Worm (Caenorhabditis elegans) whole organism, L4 larva: Measurements from ENCODE around the gene cutl-17.

Experiments
- D1046.2 ChIP-seq: fragments of 200-800 bp; sonication (Bioruptor generic); IDR thresholded peaks from 2 replicates; pipeline ENCODE4 v1.3.6; 2022; ENCODE audit warnings: missing genetic modification characterization, missing compliant biosample characterization
- F44E2.7 ChIP-seq: fragments of 200-800 bp; sonication (Bioruptor generic); IDR thresholded peaks from 2 replicates; pipeline ENCODE4 v2.1.2; 2022; ENCODE audit warnings: missing genetic modification characterization, missing compliant biosample characterization
- F49E8.2 ChIP-seq: sonication (generic microtip); optimal IDR thresholded peaks from 2 replicates; lab custom pipeline; 2016; ENCODE audit warnings: missing compliant biosample characterization, mild to moderate bottlenecking, missing genetic modification characterization, borderline replicate concordance
- T20F7.1 ChIP-seq: fragments of 200-800 bp; sonication (Bioruptor generic); optimal IDR thresholded peaks from 2 replicates; lab custom pipeline; 2018; ENCODE audit warnings: mild to moderate bottlenecking, missing genetic modification characterization, missing compliant biosample characterization
- Y75B8A.6 ChIP-seq: fragments of 200-800 bp; sonication (Bioruptor generic); IDR thresholded peaks from 2 replicates; pipeline ENCODE4 v1.3.6; 2022; ENCODE audit warnings: missing genetic modification reagents, missing genetic modification characterization, missing compliant biosample characterization
- ZK337.2 ChIP-seq: fragments of 200-800 bp; sonication (Bioruptor generic); IDR thresholded peaks from 2 replicates; pipeline ENCODE4 v1.3.6; 2022; ENCODE audit warnings: missing genetic modification reagents, missing genetic modification characterization, missing compliant biosample characterization
- aha-1 ChIP-seq: fragments of 150-350 bp; peaks from one replicate; lab custom pipeline; 2014; ENCODE audit warnings: missing biosample characterization, missing genetic modification characterization
- arid-1 ChIP-seq: fragments of 200-800 bp; sonication (Bioruptor generic); conservative IDR thresholded peaks from 2 replicates; pipeline ENCODE4 v1.3.6; 2022; ENCODE audit warnings: missing genetic modification reagents, missing genetic modification characterization, missing compliant biosample characterization
- ceh-20 ChIP-seq: fragments of 200-800 bp; sonication (Bioruptor generic); IDR thresholded peaks from 2 replicates; pipeline ENCODE4 v1.3.6; 2022; ENCODE audit warnings: missing genetic modification reagents, missing genetic modification characterization, missing compliant biosample characterization
- ceh-82 ChIP-seq: sonication (generic microtip); optimal IDR thresholded peaks from 2 replicates; lab custom pipeline; 2017; ENCODE audit warnings: missing biosample characterization, missing genetic modification characterization
- ces-1 ChIP-seq: fragments of 150-350 bp; sonication (generic microtip); optimal IDR thresholded peaks from 4 replicates; lab custom pipeline; 2014; ENCODE audit warnings: missing biosample characterization, missing genetic modification reagents, missing genetic modification characterization
- daf-12 ChIP-seq: fragments of 150-350 bp; optimal IDR thresholded peaks from 2 replicates; lab custom pipeline; 2014; ENCODE audit warnings: missing biosample characterization, missing genetic modification reagents, missing genetic modification characterization
- daf-16 ChIP-seq, 3 experiments: sonication (generic microtip); optimal IDR thresholded peaks; 2 replicates each; lab custom pipeline; 2016 to 2017; ENCODE audit warnings: missing genetic modification characterization in 3 of 3, missing genetic modification reagents in 3 of 3, mild to moderate bottlenecking in 2 of 3, missing compliant biosample characterization in 2 of 3, missing biosample characterization in 1 of 3, moderate library complexity in 1 of 3
- dmd-8 ChIP-seq: fragments of 200-800 bp; sonication (Bioruptor generic); IDR thresholded peaks from 2 replicates; pipeline ENCODE4 v1.3.6; 2022; ENCODE audit warnings: missing genetic modification characterization, missing compliant biosample characterization
- dmd-9 ChIP-seq: fragments of 200-800 bp; sonication (Bioruptor generic); IDR thresholded peaks from 2 replicates; pipeline ENCODE4 v1.3.6; 2022; ENCODE audit warnings: missing genetic modification reagents, missing genetic modification characterization, missing compliant biosample characterization
- dpl-1 ChIP-seq: fragments of 150-350 bp; optimal IDR thresholded peaks from 2 replicates; lab custom pipeline; 2014; ENCODE audit warnings: missing biosample characterization, missing genetic modification reagents, missing genetic modification characterization
- duxl-1 ChIP-seq: sonication (generic microtip); optimal IDR thresholded peaks from 2 replicates; lab custom pipeline; 2016; ENCODE audit warnings: mild to moderate bottlenecking, missing genetic modification characterization, moderate library complexity, missing compliant biosample characterization; ENCODE audit not compliant: poor library complexity
- fos-1 ChIP-seq: fragments of 150-350 bp; optimal IDR thresholded peaks from 2 replicates; lab custom pipeline; 2014; ENCODE audit warnings: missing biosample characterization, missing genetic modification characterization
- gei-8 ChIP-seq: fragments of 200-800 bp; sonication (Bioruptor generic); optimal IDR thresholded peaks from 2 replicates; lab custom pipeline; 2018; ENCODE audit warnings: mild to moderate bottlenecking, missing genetic modification characterization, missing compliant biosample characterization
- hif-1 ChIP-seq, 2 experiments: sonication (generic microtip); optimal IDR thresholded peaks; 2 replicates each; lab custom pipeline; 2016 to 2017; ENCODE audit warnings: missing compliant biosample characterization in 2 of 2, missing genetic modification characterization in 2 of 2, missing genetic modification reagents in 2 of 2, missing genotype in 2 of 2, mild to moderate bottlenecking in 1 of 2
- jun-1 ChIP-seq: fragments of 150-350 bp; optimal IDR thresholded peaks from 2 replicates; lab custom pipeline; 2014; ENCODE audit warnings: missing biosample characterization, missing genetic modification reagents, missing genetic modification characterization
- lim-7 ChIP-seq: fragments of 200-800 bp; sonication (Bioruptor generic); IDR thresholded peaks from 2 replicates; pipeline ENCODE4 v1.3.6; 2022; ENCODE audit warnings: missing genetic modification characterization, missing compliant biosample characterization
- lin-1 ChIP-seq: fragments of 200-800 bp; sonication (Bioruptor generic); IDR thresholded peaks from 2 replicates; pipeline ENCODE4 v1.3.6; 2022; ENCODE audit warnings: missing genetic modification reagents, missing genetic modification characterization, missing compliant biosample characterization
- lin-13 ChIP-seq: fragments of 150-350 bp; optimal IDR thresholded peaks from 2 replicates; lab custom pipeline; 2014; ENCODE audit warnings: missing biosample characterization, missing genetic modification reagents, missing genetic modification characterization
- lin-15B ChIP-seq: fragments of 150-350 bp; sonication (generic microtip); optimal IDR thresholded peaks from 3 replicates; lab custom pipeline; 2014; ENCODE audit warnings: missing biosample characterization, missing genetic modification characterization
- lin-38 ChIP-seq: fragments of 200-800 bp; sonication (Bioruptor generic); IDR thresholded peaks from 2 replicates; pipeline ENCODE4 v1.3.6; 2022; ENCODE audit warnings: missing genetic modification reagents, missing genetic modification characterization, missing compliant biosample characterization
- lir-3 ChIP-seq: sonication (generic microtip); optimal IDR thresholded peaks from 2 replicates; lab custom pipeline; 2016; ENCODE audit warnings: mild to moderate bottlenecking, missing genetic modification characterization, missing compliant biosample characterization
- madf-9 ChIP-seq: fragments of 200-800 bp; sonication (Bioruptor generic); conservative IDR thresholded peaks from 2 replicates; pipeline ENCODE4 v1.3.6; 2022; ENCODE audit warnings: missing genetic modification reagents, missing genetic modification characterization, missing compliant biosample characterization
- mxl-2 ChIP-seq: fragments of 200-800 bp; sonication (Bioruptor generic); conservative IDR thresholded peaks from 2 replicates; pipeline ENCODE4 v1.3.6; 2022; ENCODE audit warnings: missing genetic modification reagents, missing genetic modification characterization, missing compliant biosample characterization
- nhr-237 ChIP-seq: sonication (generic microtip); optimal IDR thresholded peaks from 2 replicates; lab custom pipeline; 2017; ENCODE audit warnings: missing biosample characterization, missing genetic modification characterization
- nhr-28 ChIP-seq: fragments of 150-350 bp; optimal IDR thresholded peaks from 2 replicates; lab custom pipeline; 2014; ENCODE audit warnings: missing biosample characterization, missing genetic modification characterization
- nhr-42 ChIP-seq: fragments of 200-800 bp; sonication (Bioruptor generic); IDR thresholded peaks from 2 replicates; pipeline ENCODE4 v1.3.6; 2022; ENCODE audit warnings: missing genetic modification characterization, missing compliant biosample characterization
- php-3 ChIP-seq: fragments of 200-800 bp; sonication (Bioruptor generic); IDR thresholded peaks from 2 replicates; pipeline ENCODE4 v1.3.6; 2022; ENCODE audit warnings: missing genetic modification reagents, missing genetic modification characterization, missing compliant biosample characterization
- pqm-1 ChIP-seq: sonication (generic microtip); optimal IDR thresholded peaks from 2 replicates; lab custom pipeline; 2017; ENCODE audit warnings: missing biosample characterization, missing genetic modification characterization
- rbr-2 ChIP-seq: sonication (generic microtip); optimal IDR thresholded peaks from 2 replicates; lab custom pipeline; 2016; ENCODE audit warnings: missing genotype, missing genetic modification characterization, missing compliant biosample characterization
- sdz-12 ChIP-seq: fragments of 200-800 bp; sonication (Bioruptor generic); optimal IDR thresholded peaks from 2 replicates; lab custom pipeline; 2018; ENCODE audit warnings: mild to moderate bottlenecking, missing genetic modification characterization, missing compliant biosample characterization
- set-16 ChIP-seq: fragments of 200-800 bp; sonication (Bioruptor generic); IDR thresholded peaks from 2 replicates; pipeline ENCODE4 v1.3.6; 2022; ENCODE audit warnings: missing genetic modification reagents, missing genetic modification characterization, missing compliant biosample characterization
- spr-1 ChIP-seq: sonication (generic microtip); optimal IDR thresholded peaks from 2 replicates; lab custom pipeline; 2016; ENCODE audit warnings: mild to moderate bottlenecking, missing genetic modification characterization, missing compliant biosample characterization
- tag-97 ChIP-seq: fragments of 200-800 bp; sonication (Bioruptor generic); IDR thresholded peaks from 2 replicates; pipeline ENCODE4 v1.3.6; 2022; ENCODE audit warnings: missing genetic modification characterization, missing compliant biosample characterization
- unc-39 ChIP-seq: sonication (generic microtip); optimal IDR thresholded peaks from 2 replicates; lab custom pipeline; 2017; ENCODE audit warnings: missing biosample characterization, missing genetic modification characterization
- unc-62 ChIP-seq, 3 experiments: fragments of 150-350 bp in 1 of 3; sonication (generic microtip); optimal IDR thresholded peaks in 2 of 3; peaks in 1 of 3; 1 replicate in 1 of 3; 2 replicates in 2 of 3; lab custom pipeline; 2014 to 2017; ENCODE audit warnings: missing biosample characterization in 3 of 3, missing genetic modification characterization in 3 of 3, missing genetic modification reagents in 3 of 3, missing genotype in 1 of 3
- zag-1 ChIP-seq: fragments of 150-350 bp; optimal IDR thresholded peaks from 2 replicates; lab custom pipeline; 2014; ENCODE audit warnings: missing biosample characterization, missing genetic modification characterization
- ztf-7 ChIP-seq: fragments of 150-350 bp; optimal IDR thresholded peaks from 2 replicates; lab custom pipeline; 2014; ENCODE audit warnings: missing biosample characterization, missing genetic modification characterization

Gene cutl-17

DNA sequence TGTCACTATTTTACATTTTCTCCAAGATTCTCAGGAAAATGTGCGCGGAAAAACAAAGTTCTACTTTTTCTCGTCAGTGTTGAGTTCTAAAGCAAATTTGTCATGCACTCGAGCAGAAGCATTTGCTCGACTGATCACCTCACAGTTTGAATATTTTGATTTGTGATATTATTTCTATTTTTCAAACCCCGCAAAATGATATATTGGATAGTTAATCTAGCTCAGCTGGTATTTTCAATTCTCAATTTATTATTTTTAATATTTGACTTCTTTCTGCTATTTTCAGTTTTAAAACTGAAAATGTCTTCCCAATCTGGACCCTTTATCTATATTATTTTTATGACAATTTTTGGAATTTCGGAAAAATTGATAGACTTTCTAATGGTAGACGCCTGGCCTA is 34.2 kb downstream of the cutl-17 start, which contains the start of gene srxa-2:
srxa-2 (plus strand) TSS at position 301 of the 400 bp plus-strand sequence.
- TF ChIP-seq lin-13 (GFP tag; lab: Kevin White, UChicago): no peak
- TF ChIP-seq gei-8 (GFP tag; lab: Kevin White, UChicago): no peak
- TF ChIP-seq ztf-7 (tag; lab: Kevin White, UChicago): no peak
- no peak for TF ChIP-seq nhr-28
- TF ChIP-seq dmd-9 (GFP tag; lab: Robert Waterston, UW): no peak
- TF ChIP-seq aha-1: no peak
- TF ChIP-seq duxl-1 (tag; lab: Kevin White, UChicago): no peak
- no peak for TF ChIP-seq F49E8.2
- TF ChIP-seq dpl-1: no peak
- no peak for TF ChIP-seq unc-39 (tag; lab: Kevin White, UChicago)
- no peak for TF ChIP-seq set-16 (GFP tag; lab: Robert Waterston, UW)
- no peak for TF ChIP-seq nhr-42 (GFP tag; lab: Robert Waterston, UW)
- no peak for TF ChIP-seq zag-1
- no peak for TF ChIP-seq hif-1 (tag; optimal IDR thresholded peaks at IDR 0.05; lab: Kevin White, UChicago)
- TF ChIP-seq ces-1 (GFP tag; lab: Kevin White, UChicago): no peak
- no peak for TF ChIP-seq spr-1 (tag; lab: Kevin White, UChicago)
- TF ChIP-seq lin-15B (tag; lab: Kevin White, UChicago): no peak
- no peak for TF ChIP-seq unc-62 (GFP tag; optimal IDR thresholded peaks at IDR 0.05 in 1 of 2; lab: Kevin White, UChicago)
- no peak for TF ChIP-seq unc-62 (tag; optimal IDR thresholded peaks at IDR 0.05; lab: Kevin White, UChicago)
- TF ChIP-seq daf-12: no peak
- TF ChIP-seq, all 104 proteins: peak for 0

DNA sequence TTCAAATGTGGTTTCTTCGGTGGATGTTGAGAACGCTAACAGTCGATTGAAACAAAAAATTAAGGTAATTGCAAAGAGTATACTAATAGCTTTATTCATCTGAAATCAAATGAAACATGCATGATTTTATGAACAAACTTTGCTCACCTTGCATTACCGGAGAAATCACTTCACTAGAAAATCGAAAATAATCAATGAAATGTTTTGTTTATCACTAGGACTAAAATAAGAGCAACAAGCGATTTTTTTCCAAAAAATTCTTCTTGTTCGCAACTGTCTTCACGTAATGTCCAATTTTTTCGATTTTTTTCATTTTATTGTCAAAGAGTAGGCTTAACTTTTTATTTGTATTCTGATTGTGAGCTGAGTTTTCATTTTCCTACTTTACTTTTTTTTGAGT is 34.9 kb downstream of the cutl-17 start, which contains the start of gene F56D5.9:
F56D5.9 (minus strand) TSS at position 101 of the 400 bp plus-strand sequence.
- no peak for TF ChIP-seq dmd-8 (GFP tag; lab: Robert Waterston, UW)
- no peak for TF ChIP-seq gei-8 (GFP tag; lab: Kevin White, UChicago)
- no peak for TF ChIP-seq D1046.2
- no peak for TF ChIP-seq nhr-237 (tag; lab: Kevin White, UChicago)

DNA sequence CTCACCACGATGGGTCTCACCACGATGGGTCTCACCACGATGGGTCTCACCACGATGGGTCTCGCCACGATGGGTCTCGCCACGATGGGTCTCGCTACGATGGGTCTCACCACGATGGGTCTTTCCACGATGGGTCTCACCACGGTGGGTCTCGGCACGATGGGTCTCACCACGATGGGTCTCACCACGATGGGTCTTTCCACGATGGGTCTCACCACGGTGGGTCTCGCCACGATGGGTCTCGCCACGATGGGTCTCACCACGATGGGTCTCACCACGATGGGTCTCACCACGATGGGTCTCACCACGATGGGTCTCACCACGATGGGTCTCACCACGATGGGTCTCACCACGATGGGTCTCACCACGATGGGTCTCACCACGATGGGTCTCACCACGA is 46.5 kb downstream of the cutl-17 start:
- TF ChIP-seq lim-7 (GFP tag; lab: Robert Waterston, UW): 0 out of 2 replicates have a peak, but pooled peaks have one; percentile 22
- peak; percentile 59; the same call in 1 of the 2 replicates for TF ChIP-seq set-16 (GFP tag; lab: Robert Waterston, UW)

DNA sequence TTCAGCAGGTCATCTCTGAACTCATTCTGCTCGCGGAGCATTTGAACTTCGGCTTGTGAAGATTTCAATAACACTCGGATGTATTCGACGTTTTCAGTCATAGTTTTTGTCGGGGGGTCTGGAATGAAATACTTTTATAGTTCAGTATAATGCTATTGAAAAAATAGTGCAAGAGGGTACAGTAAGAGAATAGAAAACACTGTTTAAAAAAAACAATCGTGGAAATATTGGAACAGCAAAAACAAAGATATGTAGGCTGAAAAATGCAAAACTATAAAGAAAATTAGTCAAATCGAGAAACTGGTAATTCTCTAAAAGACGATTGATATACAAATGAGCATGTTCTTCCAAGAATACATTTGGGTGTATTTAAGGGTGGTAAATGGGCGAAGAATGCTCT is 49.3 kb downstream of the cutl-17 start, which contains the start of gene F56D5.5:
F56D5.5 (minus strand) TSS at position 101 of the 400 bp plus-strand sequence.
- TF ChIP-seq lir-3 (tag; lab: Kevin White, UChicago): no peak

DNA sequence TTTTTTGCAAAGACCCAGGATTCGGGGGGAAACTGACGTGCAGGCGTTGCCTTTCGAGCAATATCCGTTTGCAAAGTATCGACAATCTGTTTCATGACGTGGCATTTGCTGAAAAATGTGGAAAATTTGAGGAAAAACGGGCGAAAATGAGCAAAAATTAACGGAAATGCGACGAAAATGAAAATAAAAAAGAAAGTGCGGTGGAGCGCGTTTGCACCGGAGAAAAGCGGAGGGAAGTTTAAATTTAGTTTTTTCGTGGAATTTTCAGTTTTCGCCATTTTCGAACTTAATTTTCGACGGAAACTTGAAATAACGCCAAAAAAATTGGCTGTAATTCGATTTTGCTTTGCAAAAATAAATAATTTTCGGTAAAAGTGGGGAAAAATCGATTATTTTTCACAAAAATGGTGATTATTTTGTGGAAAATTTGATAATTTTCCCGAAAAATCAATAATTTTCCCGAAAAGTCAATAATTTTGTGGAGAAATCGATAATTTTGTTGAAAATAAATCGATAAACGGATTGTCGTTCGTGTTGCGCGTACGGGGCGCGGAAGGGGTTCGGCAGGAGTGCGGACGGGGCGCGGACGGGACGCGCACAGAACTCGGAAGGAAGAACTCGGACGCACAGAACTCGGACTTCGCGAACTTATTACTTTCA is 53.4 kb downstream of the cutl-17 start:
- TF ChIP-seq tag-97 (GFP tag; lab: Robert Waterston, UW) (no peak), rbr-2 (no peak), set-16 (GFP tag; lab: Robert Waterston, UW) (peak; percentile 46; the same call in 1 of the 2 replicates), T20F7.1 (GFP tag; lab: Kevin White, UChicago) (no peak), mxl-2 (GFP tag; lab: Robert Waterston, UW) (no peak), jun-1 (tag; lab: Kevin White, UChicago) (no peak), Y75B8A.6 (no peak), daf-16 (GFP tag; optimal IDR thresholded peaks at IDR 0.05; lab: Kevin White, UChicago) (no peak), daf-16 (tag; optimal IDR thresholded peaks at IDR 0.05; lab: Kevin White, UChicago) (no peak), ceh-20 (GFP tag; lab: Robert Waterston, UW) (no peak), ceh-82 (no peak), php-3 (GFP tag; lab: Robert Waterston, UW) (no peak), lin-1 (GFP tag; lab: Robert Waterston, UW) (no peak), ZK337.2 (GFP tag; lab: Robert Waterston, UW) (no peak), arid-1 (GFP tag; lab: Robert Waterston, UW) (no peak), madf-9 (no peak), pqm-1 (tag; lab: Kevin White, UChicago) (no peak), sdz-12 (GFP tag; lab: Kevin White, UChicago) (no peak), lin-38 (peak; percentile 97), unc-62 (GFP tag; optimal IDR thresholded peaks at IDR 0.05 in 1 of 2; lab: Kevin White, UChicago) (peak in 1 of 2 experiments; percentile 23), unc-62 (tag; optimal IDR thresholded peaks at IDR 0.05; lab: Kevin White, UChicago) (no peak), F44E2.7 (no peak), fos-1 (tag; lab: Kevin White, UChicago) (no peak)
